Worm (Caenorhabditis elegans): ENCODE measurements around the gene srd-36.

Gene srd-36

DNA sequence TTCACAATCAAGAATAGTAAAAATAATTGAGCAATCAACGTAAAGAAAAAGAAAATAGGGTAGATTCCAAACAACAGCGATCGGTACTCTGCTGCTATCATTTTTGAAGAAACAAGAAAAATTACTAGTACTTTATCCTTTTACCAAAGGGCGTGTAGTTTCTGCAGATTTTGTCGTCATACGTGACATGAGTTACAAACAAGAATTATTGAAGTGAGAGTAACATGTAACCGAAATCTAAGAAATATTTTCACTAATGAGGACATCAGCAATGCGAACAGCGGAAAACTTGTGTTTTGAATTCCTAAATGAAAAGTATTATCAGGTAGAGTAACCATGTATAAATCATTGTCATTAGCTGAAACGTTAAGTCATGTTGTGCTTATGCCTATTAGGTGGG is at the start of gene srd-36:
Gene srd-36, minus strand, starts transcription at position 101 of the 400 bp plus-strand sequence.
- TF ChIP-seq unc-62 (GFP tag; optimal IDR thresholded peaks at IDR 0.05) = no peak

DNA sequence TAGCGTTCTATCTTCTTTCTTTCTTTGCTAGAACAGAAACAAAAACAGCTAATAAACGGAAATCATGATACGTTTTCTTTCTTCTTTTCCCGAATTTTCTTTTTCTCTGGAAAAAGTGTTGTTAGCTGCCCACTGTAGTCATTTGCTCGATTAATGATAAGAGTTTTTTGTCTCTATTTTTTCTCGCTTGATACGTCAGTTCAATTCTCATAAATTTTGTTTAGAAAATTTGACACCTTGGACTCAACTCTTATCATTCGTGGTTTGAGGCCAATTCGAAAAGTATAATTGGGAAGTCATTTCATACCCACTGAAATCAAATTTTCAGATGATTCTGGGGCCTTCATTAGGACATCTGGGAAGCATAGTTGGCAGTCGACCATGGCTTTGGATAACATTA is 47.3 kb upstream of the srd-36 start:
- no peak for TF ChIP-seq unc-62 (GFP tag; optimal IDR thresholded peaks at IDR 0.05)

DNA sequence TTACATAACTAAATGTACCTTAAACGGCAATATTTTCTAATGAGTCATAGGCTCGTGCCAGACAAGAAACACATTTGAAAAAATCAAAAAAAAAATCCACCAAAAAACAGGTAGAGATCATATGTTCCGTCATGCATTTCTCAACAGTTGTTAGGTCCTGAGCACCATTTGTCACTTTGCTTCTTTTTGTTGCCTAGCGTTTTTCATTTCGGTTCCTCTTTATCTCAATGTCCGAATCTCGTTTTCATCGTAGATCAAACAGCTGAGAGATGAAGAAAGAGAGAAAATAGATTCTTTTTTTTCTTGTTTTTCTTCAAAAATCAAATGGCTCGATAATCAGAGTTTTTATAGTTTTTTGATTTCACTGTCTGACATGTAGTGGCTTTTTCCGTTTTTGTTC is 46.4 kb upstream of the srd-36 start:
- no peak for TF ChIP-seq unc-62 (GFP tag; optimal IDR thresholded peaks at IDR 0.05)

DNA sequence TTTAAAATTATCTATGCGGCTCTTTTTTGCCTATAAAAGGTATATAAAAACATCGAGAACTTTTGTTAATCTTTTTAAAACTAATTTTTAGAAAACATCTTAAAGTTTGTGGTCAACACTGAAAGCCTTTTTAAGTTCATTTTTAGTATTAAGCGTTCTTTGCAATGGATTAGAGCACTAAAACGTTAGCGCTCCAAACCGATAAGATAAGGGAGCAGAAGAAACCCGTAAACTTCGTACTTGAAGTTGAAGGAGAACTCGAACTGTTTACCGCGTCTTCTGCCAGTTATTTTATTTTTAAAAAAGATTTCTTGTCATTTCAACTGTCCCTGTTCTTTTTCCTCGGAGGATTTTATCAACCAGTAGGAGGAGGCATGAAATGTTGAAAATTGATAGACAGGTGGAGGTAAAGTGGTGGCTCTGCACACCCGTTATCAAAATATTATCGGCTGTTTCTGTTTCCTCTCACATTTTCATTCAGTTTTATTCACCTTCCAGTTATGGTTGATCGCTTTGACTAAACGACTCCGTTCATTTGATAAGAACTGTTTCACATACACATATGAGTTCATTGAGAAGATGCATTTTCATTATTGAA is 44.6 kb upstream of the srd-36 start:
- TF ChIP-seq unc-62 (GFP tag; optimal IDR thresholded peaks at IDR 0.05) = no peak

DNA sequence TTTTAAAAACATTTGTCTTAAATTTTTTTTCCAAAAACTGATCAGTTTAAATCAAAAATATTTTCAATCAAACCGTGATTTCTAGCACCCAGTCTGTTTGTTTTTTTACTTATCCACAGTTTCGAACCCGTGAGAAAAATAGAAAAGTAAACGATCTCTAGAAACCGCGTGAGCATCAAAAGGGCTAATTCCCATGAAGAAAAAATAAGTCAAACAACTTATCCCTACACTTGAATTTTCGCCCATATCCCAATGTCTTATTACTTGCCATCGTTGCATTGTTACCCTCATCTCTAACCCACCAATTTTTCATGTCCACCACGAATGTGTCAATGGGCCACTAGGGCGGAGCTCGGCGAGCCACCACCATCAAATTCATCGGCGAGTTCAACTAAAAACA is 43.2 kb upstream of the srd-36 start, which contains the start of gene ptr-24:
Gene ptr-24, plus strand, starts transcription at position 301 of the 400 bp plus-strand sequence.
- TF ChIP-seq unc-62 (GFP tag; optimal IDR thresholded peaks at IDR 0.05) = no peak

DNA sequence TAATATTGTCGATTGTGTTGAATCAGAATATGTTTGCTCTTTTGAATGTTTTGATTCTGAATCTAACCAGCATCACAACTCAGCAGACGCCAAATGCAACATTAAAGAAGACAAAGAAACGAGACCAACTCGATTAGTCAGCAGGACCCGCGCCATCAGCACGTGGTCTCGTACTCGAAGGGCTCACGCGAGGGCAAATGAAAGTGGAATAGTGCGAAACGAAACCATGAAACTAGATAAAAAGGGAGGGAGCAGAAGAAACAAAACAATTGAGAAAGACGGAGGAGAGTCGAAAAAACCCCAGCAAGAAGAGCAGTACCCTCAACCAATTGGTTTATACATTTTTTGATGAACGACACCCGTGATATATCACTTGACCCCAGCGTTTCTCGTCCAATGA is 42.4 kb upstream of the srd-36 start:
- no peak for TF ChIP-seq unc-62 (GFP tag; optimal IDR thresholded peaks at IDR 0.05)

DNA sequence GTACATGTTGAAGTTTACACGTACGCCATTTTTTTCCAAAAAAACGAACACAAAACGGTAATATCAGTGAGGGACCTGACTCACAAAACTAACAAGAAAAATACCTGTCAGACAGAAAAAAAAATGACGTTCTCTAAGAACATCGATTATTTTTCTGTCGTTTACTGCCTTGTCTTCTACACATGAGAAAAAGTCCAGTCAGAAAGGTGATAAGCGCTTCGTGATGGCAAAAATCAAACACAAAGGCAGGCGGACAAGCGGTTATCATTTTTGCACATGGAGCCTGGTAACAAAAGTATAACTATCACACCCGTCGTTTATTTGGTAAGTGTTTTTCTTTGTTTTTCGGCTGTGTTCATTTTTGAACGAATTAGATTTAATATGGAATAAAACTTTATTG is 39.3 kb upstream of the srd-36 start, which contains the start of gene F46G10.4:
Gene F46G10.4, plus strand, starts transcription at position 212 of the 400 bp plus-strand sequence.
- no peak for TF ChIP-seq unc-62 (GFP tag; optimal IDR thresholded peaks at IDR 0.05)

DNA sequence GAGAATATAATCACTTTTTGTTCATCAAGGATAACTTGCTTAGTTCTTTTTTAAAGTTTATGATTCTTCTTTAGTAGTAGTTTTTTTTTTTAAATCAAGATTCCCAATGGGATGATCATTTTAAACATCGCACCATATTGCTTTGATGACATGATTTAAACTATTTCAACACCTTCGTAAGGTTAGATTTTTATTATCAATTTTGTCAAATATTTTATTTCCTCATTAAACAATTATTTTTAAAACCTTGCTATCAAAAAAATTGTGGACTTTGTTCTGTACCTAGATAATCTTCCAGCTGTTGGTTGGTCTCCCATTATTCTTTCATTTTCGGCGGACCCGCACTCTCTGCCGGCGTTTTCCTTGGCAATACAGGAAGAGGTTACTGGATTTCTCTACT is 36.8 kb upstream of the srd-36 start, which contains the start of gene sir-2.3:
Gene sir-2.3, plus strand, starts transcription at position 301 of the 400 bp plus-strand sequence.
- TF ChIP-seq unc-62 (GFP tag; optimal IDR thresholded peaks at IDR 0.05) = no peak

DNA sequence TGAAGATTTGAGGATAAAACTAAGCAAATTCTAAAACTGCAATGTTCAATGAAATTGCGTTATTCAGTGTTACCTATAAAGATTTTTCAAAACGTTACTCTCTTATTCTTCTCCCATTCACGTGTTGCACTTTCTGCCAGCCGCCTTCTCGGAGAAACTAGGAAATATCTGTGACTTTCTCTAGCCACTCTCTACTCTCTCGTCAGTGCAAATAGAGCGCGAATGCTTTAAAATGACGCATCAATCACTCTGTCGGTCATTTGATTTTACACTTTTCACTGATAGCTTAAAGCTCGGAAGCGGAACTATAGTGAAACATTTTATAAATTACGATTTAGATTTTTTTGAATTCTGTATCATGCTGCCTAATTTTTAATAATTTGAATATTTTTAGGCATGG is 34.3 kb upstream of the srd-36 start:
- TF ChIP-seq unc-62 (GFP tag; optimal IDR thresholded peaks at IDR 0.05) = no peak

DNA sequence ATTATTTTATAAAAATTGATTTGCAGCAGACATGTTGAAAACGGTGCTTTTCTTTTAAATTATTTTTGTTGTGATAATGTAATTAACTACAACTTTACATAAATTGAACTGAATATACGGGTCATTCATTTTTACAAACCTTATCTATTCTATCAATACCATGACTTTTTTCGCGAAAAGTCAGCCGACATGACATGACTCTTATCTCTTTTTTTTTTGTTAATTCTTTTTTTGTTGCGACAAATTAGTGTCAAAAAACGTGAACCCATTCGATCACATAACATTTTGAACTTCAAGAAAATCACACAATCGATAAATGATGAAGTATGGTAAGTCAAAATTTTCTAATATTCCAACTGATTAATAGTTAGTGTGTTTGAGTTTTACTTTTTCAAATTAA is 33.5 kb upstream of the srd-36 start, which contains the start of gene sir-2.2:
Gene sir-2.2, plus strand, starts transcription at position 34 of the 400 bp plus-strand sequence.
- no peak for TF ChIP-seq unc-62 (GFP tag; optimal IDR thresholded peaks at IDR 0.05)

DNA sequence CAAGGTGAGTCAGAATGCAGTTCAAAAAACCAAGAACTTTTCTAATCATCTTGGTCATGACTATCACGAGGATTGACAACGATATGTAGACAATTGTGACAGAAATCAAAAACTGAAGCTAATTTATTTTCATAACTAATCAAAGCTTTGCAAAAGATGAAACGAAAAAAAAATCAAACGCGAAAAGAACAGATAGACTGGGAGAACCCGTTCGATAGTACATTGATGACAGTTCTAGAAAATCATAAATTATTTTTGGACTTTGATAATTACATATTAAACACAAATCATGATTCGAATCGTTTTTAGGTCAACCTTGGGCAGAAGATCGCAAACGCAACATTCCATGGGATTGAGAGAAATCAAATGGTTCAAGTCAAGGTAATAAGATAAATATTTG is 30.5 kb upstream of the srd-36 start:
- no peak for TF ChIP-seq unc-62 (GFP tag; optimal IDR thresholded peaks at IDR 0.05)

DNA sequence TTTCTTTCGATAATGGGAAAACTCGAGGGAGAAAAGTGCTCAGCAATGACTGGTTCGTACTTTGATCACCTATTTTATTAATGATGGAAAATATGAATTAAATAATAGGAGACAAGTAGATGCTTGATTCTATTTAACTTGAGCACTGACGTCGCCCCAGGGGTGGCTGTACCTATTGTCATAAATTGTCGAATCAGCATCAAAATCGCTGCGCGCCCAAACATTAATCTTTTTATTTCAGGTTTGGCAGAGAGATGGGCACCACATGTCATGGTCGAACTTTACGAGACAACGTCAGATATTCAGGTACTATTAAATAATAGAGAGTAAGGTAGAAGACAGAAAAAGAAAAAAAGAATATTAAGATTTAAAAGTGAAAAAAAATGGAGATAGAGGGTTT is 29.8 kb upstream of the srd-36 start:
- no peak for TF ChIP-seq unc-62 (GFP tag; optimal IDR thresholded peaks at IDR 0.05)

DNA sequence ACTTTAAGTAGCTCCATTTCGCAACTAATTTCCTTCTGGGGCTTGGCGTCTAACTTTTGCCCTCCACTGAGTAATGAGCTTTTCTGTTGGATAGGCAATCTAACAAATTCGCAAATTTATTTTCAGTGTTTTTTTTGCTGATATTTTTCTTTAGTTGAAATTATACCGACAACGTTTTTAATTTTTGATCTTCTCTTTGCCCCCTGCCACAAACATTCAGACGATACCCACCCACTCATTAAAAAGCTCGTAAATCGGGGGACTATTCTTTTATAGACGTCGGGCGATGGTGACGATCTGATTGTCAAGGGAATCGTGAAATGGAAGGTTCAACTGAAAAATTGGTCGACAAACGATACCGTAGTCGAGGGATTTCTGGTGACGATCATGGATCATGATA is 29.1 kb upstream of the srd-36 start:
- TF ChIP-seq unc-62 (GFP tag; optimal IDR thresholded peaks at IDR 0.05) = no peak

DNA sequence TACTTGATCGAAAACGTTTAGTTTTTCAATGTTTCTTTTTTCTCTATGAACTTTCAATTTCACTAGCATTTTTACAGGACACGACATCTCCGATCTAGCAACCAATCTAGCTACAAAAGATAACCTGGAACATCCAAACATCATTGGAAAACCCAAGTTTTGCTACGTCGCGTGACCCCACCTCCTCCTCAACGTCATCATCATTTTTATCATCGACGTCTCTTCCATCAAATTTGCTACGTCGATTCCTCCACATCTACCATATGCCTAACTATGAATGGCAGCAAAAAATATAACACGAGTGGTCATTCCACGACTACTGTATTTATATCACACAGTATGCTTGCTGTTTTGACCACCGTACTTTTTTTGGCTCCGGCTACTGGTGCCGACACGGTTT is 28.3 kb upstream of the srd-36 start, which contains the start of gene F46G10.2:
Gene F46G10.2, plus strand, starts transcription at position 78 of the 400 bp plus-strand sequence.
- TF ChIP-seq unc-62 (GFP tag; optimal IDR thresholded peaks at IDR 0.05) = no peak

DNA sequence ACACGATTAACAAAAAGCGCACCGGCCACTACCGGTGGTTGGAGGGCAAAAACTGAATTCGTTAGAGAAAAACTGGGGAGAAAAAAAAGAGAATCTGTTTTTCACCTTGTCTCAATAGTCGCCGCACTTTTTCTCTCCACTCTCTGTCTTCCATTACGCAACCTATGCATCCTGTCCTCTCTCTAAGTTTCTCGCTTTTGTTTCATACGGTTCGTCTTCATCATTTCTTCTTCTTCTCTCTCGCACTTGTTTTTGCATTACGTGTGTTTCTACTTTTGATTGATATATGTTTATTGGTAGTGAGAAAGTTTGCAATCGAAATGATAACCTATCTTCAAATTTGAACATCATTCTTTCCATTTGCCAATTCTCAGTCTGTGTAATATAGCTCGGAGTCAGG is 26.0 kb upstream of the srd-36 start:
- no peak for TF ChIP-seq unc-62 (GFP tag; optimal IDR thresholded peaks at IDR 0.05)

DNA sequence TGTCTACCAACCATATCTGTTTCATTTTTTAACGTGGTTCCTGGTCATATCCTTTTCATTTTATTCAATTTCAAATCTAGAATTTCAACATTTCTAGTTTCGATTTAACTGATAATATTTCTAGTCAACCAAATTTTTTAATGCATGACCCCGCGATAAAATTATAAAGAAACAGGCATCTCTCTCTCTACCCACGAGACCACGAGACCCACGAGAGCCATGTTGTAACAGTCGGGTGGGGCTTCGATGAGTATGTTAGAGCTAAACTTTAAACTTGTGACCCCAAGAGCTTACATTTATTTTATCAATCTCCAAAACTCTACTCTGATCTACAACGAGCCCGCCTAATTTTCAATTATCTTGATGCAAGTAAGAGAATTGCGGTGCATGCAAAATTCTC is 23.7 kb upstream of the srd-36 start:
- no peak for TF ChIP-seq unc-62 (GFP tag; optimal IDR thresholded peaks at IDR 0.05)

DNA sequence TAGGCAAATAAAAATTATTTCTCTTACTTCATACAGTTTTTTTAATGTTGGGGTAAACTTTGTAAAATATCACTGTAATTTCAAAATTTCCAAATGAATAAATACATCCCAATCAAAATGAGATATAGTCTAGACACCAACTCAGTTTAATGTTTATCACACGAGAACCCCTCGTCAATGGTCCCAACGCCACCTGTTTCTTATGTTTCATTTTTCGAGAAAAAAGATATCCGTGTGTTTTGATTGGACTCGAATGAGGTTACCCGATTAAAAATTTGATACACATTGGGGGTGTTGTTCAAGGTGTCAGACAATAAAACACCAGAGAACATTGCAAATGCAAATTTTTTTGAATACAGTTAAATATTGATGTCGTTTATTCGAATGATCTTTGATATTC is 23.0 kb upstream of the srd-36 start:
- no peak for TF ChIP-seq unc-62 (GFP tag; optimal IDR thresholded peaks at IDR 0.05)

DNA sequence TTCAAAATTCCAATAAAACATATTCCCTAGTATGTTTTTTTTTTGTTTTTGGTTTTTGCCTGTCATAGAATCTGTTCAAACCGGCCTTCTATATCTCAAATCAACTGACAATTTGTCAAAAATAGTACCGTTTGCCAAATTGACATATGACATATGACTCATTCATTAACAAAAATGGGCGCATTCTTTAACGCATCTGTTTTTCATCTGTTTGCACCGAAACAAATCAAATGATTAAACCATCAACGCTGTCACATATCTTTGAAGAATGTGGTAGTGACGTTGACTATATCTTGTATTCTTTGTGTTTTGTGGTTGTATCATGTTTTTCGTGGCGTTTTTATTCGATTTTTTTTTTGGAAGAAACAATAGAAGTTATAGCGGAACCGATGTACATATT is 20.5 kb upstream of the srd-36 start:
- TF ChIP-seq unc-62 (GFP tag; optimal IDR thresholded peaks at IDR 0.05) = no peak

All from whole organism, dauer.